Worm (Caenorhabditis elegans) whole organism, mixed stage, embryonic: Measurements from ENCODE around the gene F15E6.3.

ENCODE experiments used
- ceh-83 ChIP-seq: fragments of 200-800 bp; sonication (Bioruptor generic); optimal IDR thresholded peaks from 2 replicates; lab custom pipeline; 2018; ENCODE audit warnings: mild to moderate bottlenecking, missing genetic modification characterization, missing compliant biosample characterization
- lin-32 ChIP-seq: fragments of 200-800 bp; sonication (Bioruptor generic); optimal IDR thresholded peaks from 2 replicates; lab custom pipeline; 2018; ENCODE audit warnings: mild to moderate bottlenecking, missing genetic modification characterization, missing compliant biosample characterization
- lsy-2 ChIP-seq: fragments of 150-350 bp; optimal IDR thresholded peaks from 2 replicates; lab custom pipeline; 2014; ENCODE audit warnings: missing biosample characterization, missing genetic modification characterization
- mep-1 ChIP-seq: fragments of 150-350 bp; optimal IDR thresholded peaks from 2 replicates; lab custom pipeline; 2017; ENCODE audit warnings: missing biosample characterization, missing genetic modification reagents, missing genetic modification characterization, inconsistent platforms
- nhr-12 ChIP-seq: fragments of 150-350 bp; optimal IDR thresholded peaks from 2 replicates; lab custom pipeline; 2014; ENCODE audit warnings: missing biosample characterization, missing genetic modification characterization
- nhr-237 ChIP-seq: fragments of 150-350 bp; optimal IDR thresholded peaks from 2 replicates; lab custom pipeline; 2014; ENCODE audit warnings: missing biosample characterization, missing genetic modification characterization
- nhr-28 ChIP-seq: fragments of 150-350 bp; optimal IDR thresholded peaks from 2 replicates; lab custom pipeline; 2014; ENCODE audit warnings: missing biosample characterization, missing genetic modification characterization
- nhr-76 ChIP-seq: sonication (generic microtip); optimal IDR thresholded peaks from 2 replicates; lab custom pipeline; 2017; ENCODE audit warnings: missing biosample characterization, missing genetic modification characterization
- pha-4 ChIP-seq: fragments of 150-350 bp; optimal IDR thresholded peaks from 2 replicates; lab custom pipeline; 2018; ENCODE audit warnings: missing biosample characterization, missing genetic modification reagents, missing genetic modification characterization
- snpc-4 ChIP-seq: fragments of 150-350 bp; optimal IDR thresholded peaks from 2 replicates; lab custom pipeline; 2014; ENCODE audit warnings: missing biosample characterization, missing genetic modification characterization
- zip-8 ChIP-seq: fragments of 150-350 bp; optimal IDR thresholded peaks from 2 replicates; lab custom pipeline; 2014; ENCODE audit warnings: missing biosample characterization, missing genetic modification characterization
- ztf-11 ChIP-seq: fragments of 150-350 bp; optimal IDR thresholded peaks from 2 replicates; lab custom pipeline; 2014; ENCODE audit warnings: missing biosample characterization, missing genetic modification characterization

- TF ChIP-seq snpc-4 (tag; lab: Kevin White, UChicago), result no peak
- TF ChIP-seq nhr-237 (tag; lab: Kevin White, UChicago), result no peak
- no peak for TF ChIP-seq mep-1 (tag; lab: Kevin White, UChicago)
- TF ChIP-seq zip-8, result no peak
- TF ChIP-seq nhr-12 (tag; lab: Kevin White, UChicago), result no peak
- no peak for TF ChIP-seq ceh-83 (GFP tag; lab: Kevin White, UChicago)
- TF ChIP-seq ztf-11 (tag; lab: Kevin White, UChicago), result no peak
- no peak for TF ChIP-seq lsy-2 (tag; lab: Kevin White, UChicago)
- TF ChIP-seq nhr-28 (tag; lab: Kevin White, UChicago), result no peak
- TF ChIP-seq pha-4 (tag; lab: Kevin White, UChicago), result no peak
- no peak for TF ChIP-seq lin-32 (GFP tag; lab: Kevin White, UChicago)
- no peak for TF ChIP-seq nhr-76 (tag; lab: Kevin White, UChicago)
These were observed 2.1 kb upstream of the F15E6.3 start, which contains the start of gene F15E6.10 for ce11 chrIV:4292569-4292968.
